Fruit fly (Drosophila melanogaster) whole organism, embryonic: ENCODE measurements around the gene Galphai.
A peak's percentile ranks its signal among the peaks of the same experiment; 100 is the strongest.

Experiments
- Ada2b ChIP-seq: fragments of 200-800 bp; sonication (Bioruptor generic); IDR thresholded peaks from 2 replicates; pipeline ENCODE4 v1.3.6; 2022; ENCODE audit warnings: missing biosample characterization, missing genetic modification characterization
- Blimp-1 ChIP-seq: fragments of 200-800 bp; sonication (Bioruptor generic); optimal IDR thresholded peaks from 3 replicates; lab custom pipeline; 2018; ENCODE audit warnings: missing biosample characterization, missing genetic modification characterization, mild to moderate bottlenecking, moderate library complexity, missing genetic modification reagents
- CG10565 ChIP-seq: fragments of 200-800 bp; sonication (Bioruptor generic); optimal IDR thresholded peaks from 3 replicates; lab custom pipeline; 2016; ENCODE audit warnings: missing biosample characterization, mild to moderate bottlenecking, missing genetic modification characterization
- CG10979 ChIP-seq: fragments of 200-800 bp; sonication (Bioruptor generic); optimal IDR thresholded peaks from 2 replicates; lab custom pipeline; 2018; ENCODE audit warnings: missing biosample characterization, mild to moderate bottlenecking, missing genetic modification characterization, moderate library complexity
- CG11456 ChIP-seq: fragments of 200-800 bp; sonication (Bioruptor generic); IDR thresholded peaks from 3 replicates; pipeline ENCODE4 v1.3.6; 2022; ENCODE audit warnings: missing biosample characterization, missing genetic modification characterization
- CG11504 ChIP-seq: fragments of 200-800 bp; sonication (Bioruptor generic); optimal IDR thresholded peaks from 3 replicates; lab custom pipeline; 2019; ENCODE audit warnings: missing biosample characterization, mild to moderate bottlenecking, missing genetic modification characterization, moderate library complexity
- CG11723 ChIP-seq: fragments of 200-800 bp; sonication (Bioruptor generic); optimal IDR thresholded peaks from 2 replicates; lab custom pipeline; 2017; ENCODE audit warnings: missing biosample characterization, mild to moderate bottlenecking, missing genetic modification characterization
- CG12391 ChIP-seq: fragments of 200-800 bp; sonication (Bioruptor generic); optimal IDR thresholded peaks from 3 replicates; lab custom pipeline; 2018; ENCODE audit warnings: missing biosample characterization, mild to moderate bottlenecking, missing genetic modification characterization, moderate library complexity
- CG12744 ChIP-seq: fragments of 200-800 bp; sonication (Bioruptor generic); optimal IDR thresholded peaks from 2 replicates; lab custom pipeline; 2016; ENCODE audit warnings: missing biosample characterization, missing genetic modification characterization
- CG15601 ChIP-seq: fragments of 200-800 bp; sonication (Bioruptor generic); optimal IDR thresholded peaks from 3 replicates; lab custom pipeline; 2019; ENCODE audit warnings: missing biosample characterization, mild to moderate bottlenecking, missing genetic modification characterization, moderate library complexity
- CG18262 ChIP-seq: fragments of 200-800 bp; optimal IDR thresholded peaks from 3 replicates; lab custom pipeline; 2019; ENCODE audit warnings: missing biosample characterization, mild to moderate bottlenecking, missing genetic modification characterization, moderate library complexity
- CG2712 ChIP-seq: fragments of 200-800 bp; optimal IDR thresholded peaks from 3 replicates; lab custom pipeline; 2019; ENCODE audit warnings: missing biosample characterization, mild to moderate bottlenecking, missing genetic modification characterization, moderate library complexity
- CG31441 ChIP-seq: fragments of 200-800 bp; sonication (Bioruptor generic); IDR thresholded peaks from 2 replicates; pipeline ENCODE4 v1.3.6; 2022; ENCODE audit warnings: missing biosample characterization, missing genetic modification characterization
- CG32772 ChIP-seq: fragments of 200-800 bp; sonication (Bioruptor generic); IDR thresholded peaks from 2 replicates; pipeline ENCODE4 v1.3.6; 2022; ENCODE audit warnings: missing biosample characterization, missing genetic modification characterization
- CG4424 ChIP-seq: fragments of 200-800 bp; sonication (Bioruptor generic); optimal IDR thresholded peaks from 3 replicates; lab custom pipeline; 2016; ENCODE audit warnings: missing biosample characterization, missing genetic modification characterization
- CG4820 ChIP-seq: fragments of 200-800 bp; sonication (Bioruptor generic); optimal IDR thresholded peaks from 3 replicates; lab custom pipeline; 2016; ENCODE audit warnings: missing biosample characterization, missing genetic modification characterization
- CG9215 ChIP-seq: fragments of 200-800 bp; sonication (Bioruptor generic); IDR thresholded peaks from 2 replicates; pipeline ENCODE4 v1.3.6; 2022; ENCODE audit warnings: missing biosample characterization, missing genetic modification characterization
- E2f1 ChIP-seq: fragments of 200-800 bp; sonication (Bioruptor generic); IDR thresholded peaks from 2 replicates; pipeline ENCODE4 v1.3.6; 2022; ENCODE audit warnings: missing biosample characterization, missing genetic modification characterization
- ERR ChIP-seq: fragments of 200-800 bp; sonication (Bioruptor generic); optimal IDR thresholded peaks from 2 replicates; lab custom pipeline; 2016; ENCODE audit warnings: missing biosample characterization, missing genetic modification characterization
- Hey ChIP-seq: fragments of 200-800 bp; sonication (Bioruptor generic); optimal IDR thresholded peaks from 3 replicates; lab custom pipeline; 2018; ENCODE audit warnings: missing biosample characterization, mild to moderate bottlenecking, missing genetic modification characterization
- HmgD ChIP-seq: fragments of 200-800 bp; sonication (Bioruptor generic); optimal IDR thresholded peaks from 3 replicates; lab custom pipeline; 2016; ENCODE audit warnings: missing biosample characterization, missing genetic modification characterization
- Hr3 ChIP-seq: fragments of 200-800 bp; sonication (Bioruptor generic); optimal IDR thresholded peaks from 3 replicates; lab custom pipeline; 2016; ENCODE audit warnings: missing biosample characterization, missing genetic modification characterization
- Mrtf ChIP-seq: fragments of 200-800 bp; sonication (Bioruptor generic); IDR thresholded peaks from 3 replicates; pipeline ENCODE4 v1.3.6; 2022; ENCODE audit warnings: missing biosample characterization, missing genetic modification characterization
- NC2α ChIP-seq: fragments of 200-800 bp; sonication (Bioruptor generic); optimal IDR thresholded peaks from 2 replicates; lab custom pipeline; 2016; ENCODE audit warnings: missing biosample characterization, missing genetic modification characterization
- NfI ChIP-seq: fragments of 200-800 bp; sonication (Bioruptor generic); optimal IDR thresholded peaks from 3 replicates; lab custom pipeline; 2018; ENCODE audit warnings: missing biosample characterization, mild to moderate bottlenecking, missing genetic modification characterization, moderate library complexity
- Ssrp ChIP-seq: fragments of 200-800 bp; sonication (Bioruptor generic); optimal IDR thresholded peaks from 2 replicates; lab custom pipeline; 2018; ENCODE audit warnings: missing biosample characterization, mild to moderate bottlenecking, missing genetic modification characterization, moderate library complexity
- Stat92E ChIP-seq, 3 experiments: fragments of >200 bp in 2 of 3; fragments of 200-800 bp in 1 of 3; sonication (Bioruptor generic) in 1 of 3; optimal IDR thresholded peaks; 2 replicates each; lab custom pipeline; 2017 to 2019; ENCODE audit warnings: missing biosample characterization in 3 of 3, missing genetic modification characterization in 3 of 3, mild to moderate bottlenecking in 1 of 3, moderate library complexity in 1 of 3
- Xbp1 ChIP-seq: fragments of 200-800 bp; sonication (Bioruptor generic); optimal IDR thresholded peaks from 3 replicates; lab custom pipeline; 2016; ENCODE audit warnings: missing biosample characterization, mild to moderate bottlenecking, missing genetic modification characterization
- amos ChIP-seq: fragments of 200-800 bp; sonication (Bioruptor generic); IDR thresholded peaks from 2 replicates; pipeline ENCODE4 v1.3.6; 2022; ENCODE audit warnings: missing biosample characterization, missing genetic modification characterization; ENCODE audit not compliant: partially characterized antibody
- ap ChIP-seq: fragments of 200-800 bp; sonication (Bioruptor generic); IDR thresholded peaks from 2 replicates; pipeline ENCODE4 v1.3.6; 2022; ENCODE audit warnings: missing biosample characterization, missing genetic modification characterization
- ato ChIP-seq: fragments of 200-800 bp; sonication (Bioruptor generic); IDR thresholded peaks from 2 replicates; pipeline ENCODE4 v1.3.6; 2022; ENCODE audit warnings: missing biosample characterization, missing genetic modification characterization; ENCODE audit not compliant: partially characterized antibody
- az2 ChIP-seq: fragments of 200-800 bp; sonication (Bioruptor generic); optimal IDR thresholded peaks from 3 replicates; lab custom pipeline; 2016; ENCODE audit warnings: missing biosample characterization, missing genetic modification characterization
- chinmo ChIP-seq: fragments of 200-800 bp; sonication (Bioruptor generic); IDR thresholded peaks from 4 replicates; pipeline ENCODE4 v1.3.6; 2022; ENCODE audit warnings: missing biosample characterization, missing genetic modification characterization; ENCODE audit not compliant: partially characterized antibody
- chm ChIP-seq: fragments of 200-800 bp; sonication (Bioruptor generic); IDR thresholded peaks from 2 replicates; pipeline ENCODE4 v1.3.6; 2022; ENCODE audit warnings: missing biosample characterization, missing genetic modification characterization
- dati ChIP-seq: fragments of 200-800 bp; sonication (Bioruptor generic); IDR thresholded peaks from 2 replicates; pipeline ENCODE4 v1.3.6; 2022; ENCODE audit warnings: missing biosample characterization, missing genetic modification characterization
- dm ChIP-seq: fragments of 200-800 bp; sonication (Bioruptor generic); optimal IDR thresholded peaks from 3 replicates; lab custom pipeline; 2016; ENCODE audit warnings: missing biosample characterization, missing genetic modification characterization
- eve ChIP-seq, 2 experiments: fragments of >200 bp; optimal IDR thresholded peaks; 2 replicates each; lab custom pipeline; 2017; ENCODE audit warnings: missing biosample characterization in 2 of 2, missing genetic modification characterization in 2 of 2
- eyg ChIP-seq: fragments of 200-800 bp; sonication (Bioruptor generic); optimal IDR thresholded peaks from 3 replicates; lab custom pipeline; 2016; ENCODE audit warnings: missing biosample characterization, missing genetic modification characterization
- gem ChIP-seq: fragments of 200-800 bp; sonication (Bioruptor generic); optimal IDR thresholded peaks from 2 replicates; lab custom pipeline; 2019; ENCODE audit warnings: missing biosample characterization, mild to moderate bottlenecking, missing genetic modification characterization, moderate library complexity
- gfzf ChIP-seq: fragments of 200-800 bp; sonication (Bioruptor generic); optimal IDR thresholded peaks from 2 replicates; lab custom pipeline; 2016; ENCODE audit warnings: missing biosample characterization, mild to moderate bottlenecking, missing genetic modification characterization, moderate library complexity
- grau ChIP-seq: fragments of 200-800 bp; optimal IDR thresholded peaks from 3 replicates; lab custom pipeline; 2019; ENCODE audit warnings: missing biosample characterization, mild to moderate bottlenecking, missing genetic modification characterization, moderate library complexity
- gro ChIP-seq: fragments of 200-800 bp; sonication (Bioruptor generic); optimal IDR thresholded peaks from 2 replicates; lab custom pipeline; 2016; ENCODE audit warnings: missing biosample characterization, missing genetic modification characterization
- hbn ChIP-seq: fragments of 200-800 bp; sonication (Bioruptor generic); IDR thresholded peaks from 2 replicates; pipeline ENCODE4 v1.3.6; 2022; ENCODE audit warnings: missing biosample characterization, missing genetic modification characterization; ENCODE audit not compliant: partially characterized antibody
- ind ChIP-seq: fragments of 200-800 bp; sonication (Bioruptor generic); optimal IDR thresholded peaks from 3 replicates; lab custom pipeline; 2016; ENCODE audit warnings: missing biosample characterization, missing genetic modification characterization
- kah ChIP-seq: fragments of 200-800 bp; sonication (Bioruptor generic); optimal IDR thresholded peaks from 2 replicates; lab custom pipeline; 2018; ENCODE audit warnings: missing biosample characterization, mild to moderate bottlenecking, missing genetic modification characterization
- org-1 ChIP-seq: fragments of 200-800 bp; sonication (Bioruptor generic); optimal IDR thresholded peaks from 2 replicates; lab custom pipeline; 2017; ENCODE audit warnings: missing biosample characterization, missing genetic modification characterization
- pb ChIP-seq: fragments of 200-800 bp; sonication (Bioruptor generic); optimal IDR thresholded peaks from 3 replicates; lab custom pipeline; 2016; ENCODE audit warnings: missing biosample characterization, missing genetic modification characterization
- row ChIP-seq: fragments of 200-800 bp; sonication (Bioruptor generic); IDR thresholded peaks from 3 replicates; pipeline ENCODE4 v1.3.6; 2022; ENCODE audit warnings: missing biosample characterization, missing genetic modification characterization
- tap ChIP-seq: fragments of 200-800 bp; optimal IDR thresholded peaks from 3 replicates; lab custom pipeline; 2019; ENCODE audit warnings: missing biosample characterization, mild to moderate bottlenecking, missing genetic modification characterization, moderate library complexity
- vfl ChIP-seq: fragments of 200-800 bp; sonication (Bioruptor generic); optimal IDR thresholded peaks from 2 replicates; lab custom pipeline; 2016; ENCODE audit warnings: missing biosample characterization, missing genetic modification characterization

Gene Galphai

DNA sequence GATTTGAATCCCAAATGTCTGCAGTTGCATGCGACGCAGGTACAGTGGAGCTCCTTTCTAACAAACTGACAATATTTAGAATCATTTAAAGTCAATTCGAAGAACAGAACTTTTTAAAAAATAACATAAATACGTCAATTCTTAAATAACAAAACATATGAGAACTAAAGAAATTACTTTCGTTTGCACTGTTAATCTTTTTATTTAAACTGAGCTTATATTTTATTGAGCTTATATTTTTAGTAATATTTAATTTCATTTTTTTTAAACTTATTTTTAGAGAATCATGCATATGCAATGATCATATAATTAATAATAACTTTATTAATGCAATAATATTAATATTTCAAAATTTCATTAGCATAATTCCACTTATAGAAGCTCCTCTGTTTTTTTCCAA is 709 bp upstream of the Galphai start (continued):
- TF ChIP-seq CG2712 (tag; lab: Kevin White, UChicago) = peak; percentile 51
- TF ChIP-seq Ada2b (GFP tag; lab: Robert Waterston, UW) = no peak
- no peak for TF ChIP-seq HmgD (GFP tag; lab: Kevin White, UChicago)
- no peak for TF ChIP-seq CG4424 (GFP tag; lab: Kevin White, UChicago)
- no peak for TF ChIP-seq CG9215 (GFP tag; lab: Robert Waterston, UW)
- TF ChIP-seq Mrtf (GFP tag; lab: Robert Waterston, UW) = no peak
- no peak for TF ChIP-seq CG4820 (GFP tag; lab: Kevin White, UChicago)
- TF ChIP-seq ap = no peak
- no peak for TF ChIP-seq E2f1 (GFP tag; lab: Robert Waterston, UW)
- TF ChIP-seq ind (GFP tag; lab: Kevin White, UChicago) = no peak
- no peak for TF ChIP-seq hbn (GFP tag; lab: Robert Waterston, UW)
- TF ChIP-seq chinmo (GFP tag; lab: Robert Waterston, UW) = no peak
- no peak for TF ChIP-seq NC2α (GFP tag; lab: Kevin White, UChicago)
- no peak for TF ChIP-seq Blimp-1
- no peak for TF ChIP-seq Hey (tag; lab: Kevin White, UChicago)
- TF ChIP-seq org-1 (GFP tag; lab: Kevin White, UChicago) = no peak
- peak; percentile 33 for TF ChIP-seq CG11504 (tag; lab: Kevin White, UChicago)
- peak; percentile 55 for TF ChIP-seq CG18262 (tag; lab: Kevin White, UChicago)
- no peak for TF ChIP-seq CG10565
- no peak for TF ChIP-seq gfzf (GFP tag; lab: Kevin White, UChicago)
- no peak for TF ChIP-seq amos (GFP tag; lab: Robert Waterston, UW)
- TF ChIP-seq CG31441 (GFP tag; lab: Robert Waterston, UW) = peak; percentile 36; the same call in 1 of the 2 replicates
- peak; percentile 13 for TF ChIP-seq Ssrp
- TF ChIP-seq dm (GFP tag; lab: Kevin White, UChicago) = no peak
- TF ChIP-seq ato (GFP tag; lab: Robert Waterston, UW) = no peak
- no peak for TF ChIP-seq pb
- no peak for TF ChIP-seq Xbp1 (GFP tag; lab: Kevin White, UChicago)
- TF ChIP-seq ERR = no peak
- no peak for TF ChIP-seq az2 (GFP tag; lab: Kevin White, UChicago)
- TF ChIP-seq gro (GFP tag; lab: Kevin White, UChicago) = no peak
- no peak for TF ChIP-seq CG12744 (GFP tag; lab: Kevin White, UChicago)

DNA sequence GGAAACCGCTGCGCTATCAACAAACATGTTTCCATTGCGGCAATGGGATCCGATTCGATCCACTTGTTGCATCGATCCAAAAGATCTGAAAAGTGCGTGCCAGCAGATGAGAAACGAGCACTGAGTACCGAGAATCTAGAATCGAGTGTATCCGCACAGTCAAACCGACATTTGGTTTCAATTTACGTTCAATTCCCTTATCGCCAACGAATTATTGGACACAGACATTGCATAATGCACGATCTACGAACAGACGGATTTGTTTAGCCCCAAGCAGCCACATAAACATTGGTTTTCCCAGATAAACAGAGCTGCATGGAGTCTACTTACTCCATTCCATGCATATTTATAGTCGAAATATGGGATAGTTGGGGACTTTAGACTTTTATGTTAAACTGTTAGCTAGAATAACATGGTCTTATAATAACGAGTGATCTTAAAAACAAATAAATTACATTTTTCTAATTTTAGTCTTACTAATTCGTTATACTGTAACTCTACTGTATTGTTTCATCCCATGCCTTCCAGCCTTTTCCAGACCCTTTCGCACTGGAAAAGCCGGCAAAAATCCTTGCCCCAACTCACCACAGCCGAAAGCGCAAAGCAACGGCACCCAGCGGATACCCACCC is 972 bp downstream of the Galphai start:
- TF ChIP-seq row = 0 out of 3 replicates have a peak, but pooled peaks have one; percentile 10
- TF ChIP-seq Stat92E (GFP tag; optimal IDR thresholded peaks at IDR 0.05; lab: Kevin White, UChicago) = peak in 1 of 3 experiments; percentile 20
- peak; percentile 8 for TF ChIP-seq gem (tag; lab: Kevin White, UChicago)
- TF ChIP-seq vfl (GFP tag; lab: Kevin White, UChicago) = no peak
- TF ChIP-seq Hr3 (GFP tag; lab: Kevin White, UChicago) = no peak
- no peak for TF ChIP-seq CG12391
- no peak for TF ChIP-seq NfI (GFP tag; lab: Kevin White, UChicago)
- 0 out of 2 replicates have a peak, but pooled peaks have one; percentile 6 for TF ChIP-seq CG32772 (GFP tag; lab: Robert Waterston, UW)
- no peak for TF ChIP-seq tap (tag; lab: Kevin White, UChicago)
- 0 out of 2 replicates have a peak, but pooled peaks have one; percentile 24 for TF ChIP-seq chm
- TF ChIP-seq CG11723 (GFP tag; lab: Kevin White, UChicago) = no peak
- TF ChIP-seq kah (GFP tag; lab: Kevin White, UChicago) = peak; percentile 81
- TF ChIP-seq eyg = no peak
- no peak for TF ChIP-seq dati (GFP tag; lab: Robert Waterston, UW)
- no peak for TF ChIP-seq CG11456 (GFP tag; lab: Robert Waterston, UW)
- TF ChIP-seq CG15601 = peak; percentile 94
- peak in 1 of 2 experiments; percentile 61 for TF ChIP-seq eve (GFP tag; optimal IDR thresholded peaks at IDR 0.05; lab: Kevin White, UChicago)
- peak; percentile 11 for TF ChIP-seq CG10979 (tag; lab: Kevin White, UChicago)
- peak; percentile 75 for TF ChIP-seq grau (tag; lab: Kevin White, UChicago)
